Worm (Caenorhabditis elegans) whole organism, L1 larva: ENCODE data around the gene C26D10.6.

ENCODE experiments used
- F16B12.6 ChIP-seq: fragments of 150-350 bp; optimal IDR thresholded peaks from 2 replicates; lab custom pipeline; 2014; ENCODE audit warnings: missing biosample characterization, missing genetic modification characterization
- ama-1 ChIP-seq: fragments of 150-350 bp; optimal IDR thresholded peaks from 2 replicates; lab custom pipeline; 2014
- blmp-1 ChIP-seq: fragments of 150-350 bp; optimal IDR thresholded peaks from 2 replicates; lab custom pipeline; 2014; ENCODE audit warnings: missing biosample characterization, missing genetic modification characterization
- ceh-82 ChIP-seq, 3 experiments: fragments of 150-350 bp in 1 of 3; sonication (generic microtip) in 2 of 3; optimal IDR thresholded peaks; 2 replicates each; lab custom pipeline; 2014 to 2017; ENCODE audit warnings: missing biosample characterization in 3 of 3, missing genetic modification characterization in 3 of 3
- dpl-1 ChIP-seq, 3 experiments: fragments of 150-350 bp in 2 of 3; sonication (generic microtip) in 1 of 3; optimal IDR thresholded peaks; 2 replicates each; lab custom pipeline; 2014 to 2017; ENCODE audit warnings: missing biosample characterization in 3 of 3, missing genetic modification characterization in 3 of 3, missing genetic modification reagents in 3 of 3
- egl-13 ChIP-seq: sonication (generic microtip); optimal IDR thresholded peaks from 2 replicates; lab custom pipeline; 2016; ENCODE audit warnings: missing genotype, missing genetic modification reagents, missing genetic modification characterization, missing compliant biosample characterization
- egl-27 ChIP-seq, 2 experiments: fragments of 150-350 bp in 1 of 2; sonication (generic microtip); optimal IDR thresholded peaks; 3 replicates each; lab custom pipeline; 2017 to 2018; ENCODE audit warnings: missing biosample characterization in 2 of 2, missing genetic modification characterization in 2 of 2, missing genetic modification reagents in 2 of 2
- elt-2 ChIP-seq: sonication (generic microtip); optimal IDR thresholded peaks from 2 replicates; lab custom pipeline; 2016; ENCODE audit warnings: missing genetic modification characterization, mild to moderate bottlenecking, inconsistent platforms, missing compliant biosample characterization, missing genetic modification reagents
- ets-5 ChIP-seq: fragments of 200-800 bp; sonication (Bioruptor generic); IDR thresholded peaks from 2 replicates; pipeline ENCODE4 v1.3.6; 2022; ENCODE audit warnings: missing genetic modification characterization, missing compliant biosample characterization
- fkh-10 ChIP-seq: sonication (generic microtip); optimal IDR thresholded peaks from 2 replicates; lab custom pipeline; 2017; ENCODE audit warnings: missing biosample characterization, missing genetic modification reagents, missing genetic modification characterization
- fos-1 ChIP-seq: fragments of 150-350 bp; optimal IDR thresholded peaks from 2 replicates; lab custom pipeline; 2014; ENCODE audit warnings: missing biosample characterization, missing genetic modification characterization
- hlh-17 ChIP-seq: fragments of 200-800 bp; sonication (Bioruptor generic); optimal IDR thresholded peaks from 2 replicates; lab custom pipeline; 2018; ENCODE audit warnings: missing genetic modification characterization, mild to moderate bottlenecking, missing compliant biosample characterization, moderate library complexity, borderline replicate concordance
- jun-1 ChIP-seq: fragments of 150-350 bp; optimal IDR thresholded peaks from 2 replicates; lab custom pipeline; 2014; ENCODE audit warnings: missing biosample characterization, missing genetic modification reagents, missing genetic modification characterization
- lin-13 ChIP-seq: fragments of 150-350 bp; optimal IDR thresholded peaks from 2 replicates; lab custom pipeline; 2014; ENCODE audit warnings: missing biosample characterization, missing genetic modification reagents, missing genetic modification characterization
- lin-14 ChIP-seq: fragments of 200-800 bp; sonication (Bioruptor generic); optimal IDR thresholded peaks from 2 replicates; lab custom pipeline; 2018; ENCODE audit warnings: mild to moderate bottlenecking, missing genetic modification characterization, moderate library complexity, missing compliant biosample characterization
- lin-35 ChIP-seq, 2 experiments: fragments of 150-350 bp; optimal IDR thresholded peaks; 2 replicates each; lab custom pipeline; 2014; ENCODE audit warnings: missing biosample characterization in 2 of 2, missing genetic modification characterization in 2 of 2, missing genetic modification reagents in 2 of 2
- lir-3 ChIP-seq: sonication (generic microtip); optimal IDR thresholded peaks from 2 replicates; lab custom pipeline; 2016; ENCODE audit warnings: mild to moderate bottlenecking, missing genetic modification characterization, moderate library complexity, missing compliant biosample characterization; ENCODE audit not compliant: poor library complexity
- lsy-2 ChIP-seq, 2 experiments: fragments of 150-350 bp; optimal IDR thresholded peaks; 2 replicates each; lab custom pipeline; 2014; ENCODE audit warnings: missing biosample characterization in 2 of 2, missing genetic modification characterization in 2 of 2
- mdl-1 ChIP-seq, 2 experiments: fragments of 150-350 bp; optimal IDR thresholded peaks; 2 replicates each; lab custom pipeline; 2014 to 2017; ENCODE audit warnings: missing biosample characterization in 2 of 2, missing genetic modification characterization in 2 of 2, inconsistent platforms in 1 of 2
- nhr-19 ChIP-seq: fragments of 200-800 bp; sonication (Bioruptor generic); conservative IDR thresholded peaks from 2 replicates; pipeline ENCODE4 v1.3.6; 2022; ENCODE audit warnings: missing genetic modification characterization, missing compliant biosample characterization
- nhr-20 ChIP-seq: sonication (generic microtip); optimal IDR thresholded peaks from 2 replicates; lab custom pipeline; 2016; ENCODE audit warnings: mild to moderate bottlenecking, missing genetic modification characterization, missing compliant biosample characterization
- nhr-237 ChIP-seq: fragments of 150-350 bp; optimal IDR thresholded peaks from 2 replicates; lab custom pipeline; 2014; ENCODE audit warnings: missing biosample characterization, missing genetic modification characterization
- nhr-71 ChIP-seq: sonication (generic microtip); optimal IDR thresholded peaks from 2 replicates; lab custom pipeline; 2016; ENCODE audit warnings: mild to moderate bottlenecking, missing genetic modification characterization, moderate library complexity, missing compliant biosample characterization
- nhr-85 ChIP-seq: sonication (generic microtip); peaks from one replicate; lab custom pipeline; 2016; ENCODE audit warnings: missing genetic modification characterization, inconsistent platforms, missing compliant biosample characterization
- nhr-90 ChIP-seq: sonication (generic microtip); optimal IDR thresholded peaks from 2 replicates; lab custom pipeline; 2016; ENCODE audit warnings: mild to moderate bottlenecking, missing genetic modification characterization, missing compliant biosample characterization; ENCODE audit not compliant: poor library complexity
- pax-3 ChIP-seq: fragments of 200-800 bp; sonication (Bioruptor generic); optimal IDR thresholded peaks from 2 replicates; lab custom pipeline; 2018; ENCODE audit warnings: mild to moderate bottlenecking, missing genetic modification characterization, moderate library complexity, missing compliant biosample characterization
- pqm-1 ChIP-seq: sonication (generic microtip); optimal IDR thresholded peaks from 3 replicates; lab custom pipeline; 2017; ENCODE audit warnings: missing biosample characterization, missing genetic modification characterization
- snu-23 ChIP-seq: sonication (generic microtip); optimal IDR thresholded peaks from 2 replicates; lab custom pipeline; 2016; ENCODE audit warnings: missing genetic modification characterization, missing compliant biosample characterization
- sup-37 ChIP-seq: fragments of 200-800 bp; sonication (Bioruptor generic); optimal IDR thresholded peaks from 2 replicates; lab custom pipeline; 2018; ENCODE audit warnings: mild to moderate bottlenecking, missing genetic modification characterization, missing compliant biosample characterization
- tlp-1 ChIP-seq: fragments of 150-350 bp; optimal IDR thresholded peaks from 2 replicates; lab custom pipeline; 2014; ENCODE audit warnings: missing biosample characterization, missing genetic modification characterization
- vab-15 ChIP-seq: sonication (generic microtip); optimal IDR thresholded peaks from 2 replicates; lab custom pipeline; 2017; ENCODE audit warnings: missing genotype, mild to moderate bottlenecking, missing genetic modification characterization, missing compliant biosample characterization
- xbp-1 ChIP-seq: sonication (generic microtip); optimal IDR thresholded peaks from 2 replicates; lab custom pipeline; 2016; ENCODE audit warnings: missing genetic modification characterization, missing compliant biosample characterization

C26D10.6 gene

DNA sequence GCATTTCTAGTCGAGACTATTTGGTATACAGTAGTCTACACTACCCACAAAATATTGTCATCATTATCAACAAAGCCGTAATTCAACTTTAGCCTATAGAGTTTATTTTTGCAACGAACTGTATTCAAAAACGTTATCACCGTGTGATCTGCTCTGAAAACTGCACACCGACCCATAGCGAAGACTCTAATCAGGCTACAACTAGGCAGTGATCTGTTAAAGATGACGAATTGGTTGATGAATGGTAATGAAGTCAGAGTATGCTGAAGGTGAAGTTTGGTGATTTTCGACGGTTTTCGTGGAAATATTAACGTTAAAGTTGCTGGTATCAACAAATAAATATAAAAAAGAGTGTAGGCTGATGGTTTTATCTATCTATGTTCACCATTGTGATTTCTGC is 32.4 kb upstream of the C26D10.6 start:
- TF ChIP-seq elt-2 (tag; lab: Kevin White, UChicago), result peak; percentile 64
- no peak for TF ChIP-seq xbp-1 (tag; lab: Kevin White, UChicago)
- peak; percentile 13 for TF ChIP-seq pqm-1
- peak; percentile 0 for TF ChIP-seq nhr-20 (tag; lab: Kevin White, UChicago)

DNA sequence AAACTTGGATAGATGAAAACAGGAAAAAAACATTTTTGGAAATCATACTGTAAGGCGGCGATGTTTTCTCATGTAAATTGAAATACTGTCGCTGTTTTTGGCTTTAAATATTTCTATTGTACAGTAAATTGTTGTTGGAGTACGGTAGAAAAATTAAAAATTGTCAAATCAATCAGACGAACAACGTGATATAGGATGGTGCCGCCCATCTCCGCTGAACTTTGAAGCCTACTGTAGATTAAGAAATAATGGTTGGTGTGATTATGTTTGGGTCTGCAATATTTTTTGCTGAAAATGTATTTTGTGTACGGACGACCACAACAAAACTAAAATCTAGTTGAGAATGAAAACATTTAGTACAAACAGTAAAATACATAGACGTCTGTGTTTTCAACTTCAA is 31.1 kb upstream of the C26D10.6 start:
- peak in 1 of 2 experiments; percentile 23 for TF ChIP-seq lsy-2 (tag; optimal IDR thresholded peaks at IDR 0.05; lab: Kevin White, UChicago)
- TF ChIP-seq elt-2 (tag; lab: Kevin White, UChicago), result peak; percentile 17
- TF ChIP-seq lin-13, result no peak
- TF ChIP-seq hlh-17 (GFP tag; lab: Kevin White, UChicago), result no peak
- no peak for TF ChIP-seq lir-3 (tag; lab: Kevin White, UChicago)
- TF ChIP-seq fkh-10 (GFP tag; lab: Kevin White, UChicago), result no peak
- TF ChIP-seq, all 84 proteins: peak for 2

DNA sequence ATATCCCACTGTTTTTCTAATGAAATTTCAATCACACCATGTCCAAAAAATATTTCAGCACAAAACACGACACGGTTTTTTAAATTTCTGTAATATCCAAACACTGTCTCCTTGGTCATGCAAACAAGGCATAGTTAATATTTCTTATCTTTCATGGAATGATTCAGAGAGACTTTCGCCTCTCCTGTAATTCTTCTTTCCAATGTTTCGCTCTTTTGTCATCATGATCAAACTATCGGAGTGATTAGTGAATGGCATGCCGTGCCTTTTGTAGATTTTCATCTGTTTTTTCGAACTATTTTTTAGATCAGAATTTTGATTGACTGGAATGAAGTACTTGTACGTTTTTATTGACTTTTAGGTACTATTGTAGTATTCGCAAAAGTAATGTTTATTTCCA is 29.8 kb upstream of the C26D10.6 start:
- TF ChIP-seq pqm-1 (peak; percentile 67), elt-2 (tag; lab: Kevin White, UChicago) (peak; percentile 62), nhr-20 (tag; lab: Kevin White, UChicago) (peak; percentile 33), ceh-82 (tag; optimal IDR thresholded peaks at IDR 0.05; lab: Kevin White, UChicago) (no peak), nhr-237 (tag; lab: Kevin White, UChicago) (no peak), hlh-17 (GFP tag; lab: Kevin White, UChicago) (no peak), jun-1 (tag; lab: Kevin White, UChicago) (no peak)

DNA sequence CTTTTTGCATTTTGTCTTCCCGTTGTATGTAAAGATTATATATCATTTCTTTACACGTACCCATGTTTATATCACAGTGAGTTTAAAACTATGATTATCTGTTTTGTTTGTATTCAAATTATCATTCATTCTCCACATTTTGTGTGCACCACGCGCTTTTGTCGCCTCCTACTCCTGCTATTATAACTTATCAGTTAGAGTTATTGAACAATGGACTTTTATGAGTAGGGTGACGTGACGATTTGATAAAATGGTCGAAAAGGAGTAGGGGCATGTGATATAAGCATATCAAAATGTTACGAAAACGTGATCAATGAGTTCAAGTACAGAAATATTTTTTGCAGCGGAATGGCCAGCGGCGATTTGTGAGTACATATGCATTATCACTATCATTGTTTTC is 28.4 kb upstream of the C26D10.6 start:
- TF ChIP-seq F16B12.6 (no peak), snu-23 (no peak), pqm-1 (peak; percentile 79), ama-1 (lab: Kevin White, UChicago) (no peak), lin-14 (GFP tag; lab: Kevin White, UChicago) (peak; percentile 33), egl-13 (peak; percentile 69), fos-1 (tag; lab: Kevin White, UChicago) (no peak), tlp-1 (peak; percentile 2), dpl-1 (GFP tag; optimal IDR thresholded peaks at IDR 0.05; lab: Kevin White, UChicago) (no peak), mdl-1 (tag; optimal IDR thresholded peaks at IDR 0.05; lab: Kevin White, UChicago) (peak in 1 of 2 experiments; percentile 35), nhr-20 (tag; lab: Kevin White, UChicago) (peak; percentile 78), egl-27 (tag; optimal IDR thresholded peaks at IDR 0.05; lab: Kevin White, UChicago) (no peak), jun-1 (tag; lab: Kevin White, UChicago) (peak; percentile 74), vab-15 (tag; lab: Kevin White, UChicago) (no peak), nhr-237 (tag; lab: Kevin White, UChicago) (no peak), nhr-71 (tag; lab: Kevin White, UChicago) (peak; percentile 68), nhr-85 (tag; lab: Kevin White, UChicago) (no peak), hlh-17 (GFP tag; lab: Kevin White, UChicago) (no peak), ets-5 (GFP tag; lab: Robert Waterston, UW) (no peak), pax-3 (tag; lab: Kevin White, UChicago) (peak; percentile 2), nhr-19 (peak; percentile 38), lsy-2 (tag; optimal IDR thresholded peaks at IDR 0.05; lab: Kevin White, UChicago) (peak in 1 of 2 experiments; percentile 29), elt-2 (tag; lab: Kevin White, UChicago) (peak; percentile 99), nhr-90 (tag; lab: Kevin White, UChicago) (peak; percentile 59), sup-37 (no peak), lin-35 (GFP tag; optimal IDR thresholded peaks at IDR 0.05; lab: Kevin White, UChicago) (peak in 1 of 2 experiments; percentile 61)

DNA sequence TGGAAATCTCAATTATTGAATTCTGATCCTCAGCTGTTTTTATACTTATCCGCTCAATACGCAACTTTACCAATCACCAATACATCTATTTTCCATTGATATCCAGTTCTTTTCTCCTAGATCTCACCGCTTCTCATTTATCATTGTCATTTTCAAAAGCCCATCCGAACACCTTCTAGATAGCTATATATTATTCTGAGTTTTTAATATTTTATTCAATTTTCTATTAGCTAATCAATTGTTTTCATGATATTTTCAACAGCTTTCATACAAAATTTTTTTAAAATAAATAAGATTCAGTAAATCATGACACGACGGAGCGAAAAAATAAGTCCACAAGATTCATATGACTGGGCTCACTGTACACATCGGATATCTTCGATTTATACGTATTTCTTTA is 26.7 kb upstream of the C26D10.6 start, which contains the start of gene F49E12.12:
Gene F49E12.12, plus strand, starts transcription at position 301 of the 400 bp plus-strand sequence.
- TF ChIP-seq ceh-82 (tag; optimal IDR thresholded peaks at IDR 0.05; lab: Kevin White, UChicago) (no peak), blmp-1 (tag; lab: Kevin White, UChicago) (no peak)
